Worm (Caenorhabditis elegans) whole organism, young adult: ENCODE data around the gene T28D9.11.

ENCODE experiments used
- B0336.3 ChIP-seq: fragments of 200-800 bp; sonication (Bioruptor generic); IDR thresholded peaks from 2 replicates; pipeline ENCODE4 v1.3.6; 2022; ENCODE audit warnings: missing genetic modification characterization, missing compliant biosample characterization
- D2030.7 ChIP-seq: fragments of 200-800 bp; sonication (Bioruptor generic); IDR thresholded peaks from 2 replicates; pipeline ENCODE4 v1.3.6; 2022; ENCODE audit warnings: missing genetic modification reagents, missing genetic modification characterization, missing compliant biosample characterization
- F23B12.7 ChIP-seq: sonication (generic microtip); optimal IDR thresholded peaks from 2 replicates; lab custom pipeline; 2017; ENCODE audit warnings: missing genetic modification characterization, mild to moderate bottlenecking, missing compliant biosample characterization, antibody characterized with exemption, moderate library complexity; ENCODE audit not compliant: insufficient read depth
- F33H1.4 ChIP-seq: fragments of 200-800 bp; sonication (Bioruptor generic); IDR thresholded peaks from 2 replicates; pipeline ENCODE4 v1.3.6; 2022; ENCODE audit warnings: missing genetic modification reagents, missing genetic modification characterization, missing compliant biosample characterization
- K11D2.4 ChIP-seq: fragments of 200-800 bp; sonication (Bioruptor generic); IDR thresholded peaks from 2 replicates; pipeline ENCODE4 v1.3.6; 2022; ENCODE audit warnings: missing genetic modification reagents, missing genetic modification characterization, missing compliant biosample characterization
- K12H6.12 ChIP-seq: fragments of 200-800 bp; sonication (Bioruptor generic); optimal IDR thresholded peaks from 2 replicates; lab custom pipeline; 2018; ENCODE audit warnings: mild to moderate bottlenecking, missing genetic modification characterization, missing compliant biosample characterization
- T26A5.8 ChIP-seq: sonication (generic microtip); optimal IDR thresholded peaks from 2 replicates; lab custom pipeline; 2016; ENCODE audit warnings: missing genetic modification characterization, missing compliant biosample characterization
- Y53F4B.3 ChIP-seq: fragments of 200-800 bp; sonication (Bioruptor generic); IDR thresholded peaks from 2 replicates; pipeline ENCODE4 v1.3.6; 2022; ENCODE audit warnings: missing genetic modification reagents, missing genetic modification characterization, missing compliant biosample characterization
- Y56A3A.18 ChIP-seq: fragments of 200-800 bp; sonication (Bioruptor generic); IDR thresholded peaks from 2 replicates; pipeline ENCODE4 v1.3.6; 2022; ENCODE audit warnings: missing genetic modification reagents, missing genetic modification characterization, missing compliant biosample characterization
- Y79H2A.3 ChIP-seq: fragments of 200-800 bp; sonication (Bioruptor generic); conservative IDR thresholded peaks from 2 replicates; pipeline ENCODE4 v1.3.6; 2022; ENCODE audit warnings: missing genetic modification reagents, missing genetic modification characterization, missing compliant biosample characterization
- Y95B8A.8 ChIP-seq: fragments of 200-800 bp; sonication (Bioruptor generic); IDR thresholded peaks from 2 replicates; pipeline ENCODE4 v1.3.6; 2022; ENCODE audit warnings: missing genetic modification reagents, missing genetic modification characterization, missing compliant biosample characterization
- aptf-2 ChIP-seq: fragments of 200-800 bp; sonication (Bioruptor generic); conservative IDR thresholded peaks from 2 replicates; pipeline ENCODE4 v1.3.6; 2022; ENCODE audit warnings: missing genetic modification reagents, missing genetic modification characterization, missing compliant biosample characterization
- athp-1 ChIP-seq: sonication (generic microtip); optimal IDR thresholded peaks from 2 replicates; lab custom pipeline; 2017; ENCODE audit warnings: mild to moderate bottlenecking, missing genetic modification characterization, missing compliant biosample characterization
- cebp-1 ChIP-seq, 2 experiments: fragments of 200-800 bp in 1 of 2; sonication (Bioruptor generic) in 1 of 2; sonication (generic microtip) in 1 of 2; IDR thresholded peaks in 1 of 2; optimal IDR thresholded peaks in 1 of 2; 2 replicates each; pipeline versions ENCODE4 v1.3.6 to Lab custom; 2017 to 2022; ENCODE audit warnings: missing compliant biosample characterization in 2 of 2, missing genetic modification characterization in 2 of 2, mild to moderate bottlenecking in 1 of 2, missing genetic modification reagents in 1 of 2, moderate library complexity in 1 of 2
- ceh-100 ChIP-seq: fragments of 200-800 bp; sonication (Bioruptor generic); IDR thresholded peaks from 2 replicates; pipeline ENCODE4 v1.3.6; 2022; ENCODE audit warnings: missing genetic modification reagents, missing genetic modification characterization, missing compliant biosample characterization
- ceh-40 ChIP-seq: fragments of 200-800 bp; sonication (Bioruptor generic); IDR thresholded peaks from 2 replicates; pipeline ENCODE4 v1.3.6; 2022; ENCODE audit warnings: missing genetic modification characterization, missing compliant biosample characterization
- ceh-58 ChIP-seq: fragments of 200-800 bp; sonication (Bioruptor generic); IDR thresholded peaks from 2 replicates; pipeline ENCODE4 v1.3.6; 2022; ENCODE audit warnings: missing genetic modification characterization, missing compliant biosample characterization
- die-1 ChIP-seq: sonication (generic microtip); optimal IDR thresholded peaks from 2 replicates; lab custom pipeline; 2016; ENCODE audit warnings: missing genotype, mild to moderate bottlenecking, missing genetic modification characterization, missing compliant biosample characterization
- efl-1 ChIP-seq: fragments of 150-350 bp; optimal IDR thresholded peaks from 2 replicates; lab custom pipeline; 2014; ENCODE audit warnings: missing biosample characterization, missing genetic modification reagents, missing genetic modification characterization
- egl-18 ChIP-seq: fragments of 200-800 bp; sonication (Bioruptor generic); IDR thresholded peaks from 2 replicates; pipeline ENCODE4 v1.3.6; 2022; ENCODE audit warnings: missing genetic modification reagents, missing genetic modification characterization, missing compliant biosample characterization
- ekl-4 ChIP-seq: fragments of 200-800 bp; sonication (Bioruptor generic); IDR thresholded peaks from 2 replicates; pipeline ENCODE4 v1.3.6; 2022; ENCODE audit warnings: missing genetic modification reagents, missing genetic modification characterization, missing compliant biosample characterization
- him-1 ChIP-seq: sonication (generic microtip); optimal IDR thresholded peaks from 2 replicates; lab custom pipeline; 2016; ENCODE audit warnings: missing genotype, missing genetic modification reagents, missing genetic modification characterization, missing compliant biosample characterization
- hlh-26 ChIP-seq: fragments of 200-800 bp; sonication (Bioruptor generic); conservative IDR thresholded peaks from 2 replicates; pipeline ENCODE4 v1.3.6; 2022; ENCODE audit warnings: missing genetic modification reagents, missing genetic modification characterization, missing compliant biosample characterization
- hmg-1.2 ChIP-seq: fragments of 200-800 bp; sonication (Bioruptor generic); IDR thresholded peaks from 2 replicates; pipeline ENCODE4 v1.3.6; 2022; ENCODE audit warnings: missing genetic modification reagents, missing genetic modification characterization, missing compliant biosample characterization
- let-607 ChIP-seq, 2 experiments: fragments of 200-800 bp in 1 of 2; sonication (Bioruptor generic) in 1 of 2; sonication (generic microtip) in 1 of 2; optimal IDR thresholded peaks; 2 replicates each; lab custom pipeline; 2016 to 2018; ENCODE audit warnings: mild to moderate bottlenecking in 2 of 2, missing compliant biosample characterization in 2 of 2, missing genetic modification characterization in 2 of 2, moderate library complexity in 2 of 2, missing genotype in 1 of 2
- lin-35 ChIP-seq, 3 experiments: fragments of 150-350 bp in 2 of 3; sonication (generic microtip) in 1 of 3; optimal IDR thresholded peaks; 2 replicates each; lab custom pipeline; 2014 to 2018; ENCODE audit warnings: missing biosample characterization in 3 of 3, missing genetic modification characterization in 3 of 3, missing genetic modification reagents in 3 of 3
- lsl-1 ChIP-seq: fragments of 200-800 bp; sonication (Bioruptor generic); optimal IDR thresholded peaks from 2 replicates; lab custom pipeline; 2018; ENCODE audit warnings: mild to moderate bottlenecking, missing genetic modification characterization, moderate library complexity, missing compliant biosample characterization
- madf-10 ChIP-seq: sonication (generic microtip); optimal IDR thresholded peaks from 2 replicates; lab custom pipeline; 2016; ENCODE audit warnings: mild to moderate bottlenecking, missing genetic modification characterization, missing compliant biosample characterization
- madf-8 ChIP-seq: fragments of 200-800 bp; sonication (Bioruptor generic); conservative IDR thresholded peaks from 2 replicates; pipeline ENCODE4 v1.3.6; 2022; ENCODE audit warnings: missing genetic modification reagents, missing genetic modification characterization, missing compliant biosample characterization
- nhr-120 ChIP-seq: fragments of 200-800 bp; sonication (Bioruptor generic); IDR thresholded peaks from 2 replicates; pipeline ENCODE4 v1.3.6; 2022; ENCODE audit warnings: missing genetic modification characterization, missing compliant biosample characterization
- nhr-80 ChIP-seq: sonication (generic microtip); optimal IDR thresholded peaks from 2 replicates; lab custom pipeline; 2016; ENCODE audit warnings: missing genetic modification characterization, missing compliant biosample characterization
- tbp1 ChIP-seq: fragments of 200-800 bp; sonication (Bioruptor generic); optimal IDR thresholded peaks from 2 replicates; lab custom pipeline; 2018; ENCODE audit warnings: mild to moderate bottlenecking, missing genetic modification characterization, missing compliant biosample characterization
- tlf-1 ChIP-seq: fragments of 200-800 bp; sonication (Bioruptor generic); optimal IDR thresholded peaks from 2 replicates; lab custom pipeline; 2018; ENCODE audit warnings: mild to moderate bottlenecking, missing genetic modification characterization, missing compliant biosample characterization
- unc-130 ChIP-seq: sonication (generic microtip); optimal IDR thresholded peaks from 2 replicates; lab custom pipeline; 2016; ENCODE audit warnings: missing genetic modification reagents, missing genetic modification characterization, missing compliant biosample characterization
- ztf-18 ChIP-seq: sonication (generic microtip); optimal IDR thresholded peaks from 2 replicates; lab custom pipeline; 2016; ENCODE audit warnings: missing genotype, mild to moderate bottlenecking, missing genetic modification characterization, missing compliant biosample characterization

T28D9.11 gene

DNA sequence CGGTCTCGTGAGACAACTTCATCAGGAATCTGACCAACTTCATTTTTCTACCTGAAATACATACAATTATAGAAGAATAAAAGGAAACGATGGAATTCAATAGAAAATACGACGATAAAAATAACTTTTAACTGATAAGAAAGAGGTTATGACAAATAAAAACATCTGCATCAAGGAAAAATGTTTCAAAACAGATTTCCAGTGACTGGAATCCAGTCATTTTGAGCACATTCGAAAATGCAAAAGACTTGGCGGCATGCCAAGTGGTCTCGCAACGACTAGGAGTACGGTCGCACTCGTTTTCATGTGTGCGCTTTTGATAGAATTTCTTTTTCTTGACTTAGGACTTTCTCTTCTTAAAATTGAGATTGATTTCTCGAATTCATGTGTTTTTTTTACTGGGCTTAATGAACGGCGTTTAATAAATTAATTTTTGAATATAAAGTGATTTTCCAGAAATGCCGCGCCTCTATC is 2.0 kb downstream of the T28D9.11 start, which contains the start of the genes snr-3 and rsp-5 (continued):
- TF ChIP-seq tlf-1 (GFP tag; lab: Kevin White, UChicago) (peak; percentile 51), B0336.3 (no peak), him-1 (tag; lab: Kevin White, UChicago) (peak; percentile 0), madf-8 (peak; percentile 30), nhr-120 (GFP tag; lab: Robert Waterston, UW) (no peak), tbp1 (GFP tag; lab: Kevin White, UChicago) (peak; percentile 50), F33H1.4 (peak; percentile 97), ceh-100 (GFP tag; lab: Robert Waterston, UW) (0 out of 2 replicates have a peak, but pooled peaks have one; percentile 28), F23B12.7 (tag; lab: Kevin White, UChicago) (peak; percentile 93), Y56A3A.18 (no peak), Y95B8A.8 (GFP tag; lab: Robert Waterston, UW) (no peak), aptf-2 (GFP tag; lab: Robert Waterston, UW) (no peak), hmg-1.2 (GFP tag; lab: Robert Waterston, UW) (peak; percentile 45; the same call in 1 of the 2 replicates), ekl-4 (GFP tag; lab: Robert Waterston, UW) (peak; percentile 72; the same call in 1 of the 2 replicates), efl-1 (GFP tag; lab: Kevin White, UChicago) (peak; percentile 49), lsl-1 (GFP tag; lab: Kevin White, UChicago) (peak; percentile 92)

DNA sequence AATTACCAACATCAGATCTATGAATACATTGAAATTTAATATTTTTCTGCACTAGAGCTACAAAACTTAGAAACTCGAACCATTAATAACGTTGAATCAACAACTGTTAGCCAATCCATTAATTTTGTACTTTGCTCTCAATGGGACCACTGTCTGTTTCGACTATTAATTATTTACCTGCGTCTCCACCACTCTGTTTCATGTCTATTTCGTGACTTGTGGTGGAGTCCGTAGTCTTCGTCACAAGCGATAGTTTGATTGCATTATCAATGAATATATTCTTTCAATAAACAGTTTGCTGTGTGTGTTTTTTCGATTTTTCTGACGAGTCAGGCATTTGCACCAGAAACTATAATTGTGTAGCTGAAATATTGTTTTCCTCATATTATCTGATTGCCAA is 5.4 kb downstream of the T28D9.11 start:
- no peak for TF ChIP-seq madf-10 (tag; lab: Kevin White, UChicago)
- TF ChIP-seq T26A5.8 (tag; lab: Kevin White, UChicago): no peak
- 0 out of 2 replicates have a peak, but pooled peaks have one; percentile 24 for TF ChIP-seq cebp-1 (GFP tag; IDR thresholded peaks at IDR 0.05; lab: Robert Waterston, UW)
- no peak for TF ChIP-seq cebp-1 (tag; optimal IDR thresholded peaks at IDR 0.05; lab: Kevin White, UChicago)
- no peak for TF ChIP-seq egl-18 (GFP tag; lab: Robert Waterston, UW)
- TF ChIP-seq Y79H2A.3 (GFP tag; lab: Robert Waterston, UW): no peak
- TF ChIP-seq lsl-1 (GFP tag; lab: Kevin White, UChicago): no peak
- TF ChIP-seq ceh-58 (GFP tag; lab: Robert Waterston, UW): no peak
- TF ChIP-seq lin-35 (GFP tag; optimal IDR thresholded peaks at IDR 0.05; lab: Kevin White, UChicago): no peak
- no peak for TF ChIP-seq tbp1 (GFP tag; lab: Kevin White, UChicago)
- TF ChIP-seq nhr-80 (tag; lab: Kevin White, UChicago): peak; percentile 82

DNA sequence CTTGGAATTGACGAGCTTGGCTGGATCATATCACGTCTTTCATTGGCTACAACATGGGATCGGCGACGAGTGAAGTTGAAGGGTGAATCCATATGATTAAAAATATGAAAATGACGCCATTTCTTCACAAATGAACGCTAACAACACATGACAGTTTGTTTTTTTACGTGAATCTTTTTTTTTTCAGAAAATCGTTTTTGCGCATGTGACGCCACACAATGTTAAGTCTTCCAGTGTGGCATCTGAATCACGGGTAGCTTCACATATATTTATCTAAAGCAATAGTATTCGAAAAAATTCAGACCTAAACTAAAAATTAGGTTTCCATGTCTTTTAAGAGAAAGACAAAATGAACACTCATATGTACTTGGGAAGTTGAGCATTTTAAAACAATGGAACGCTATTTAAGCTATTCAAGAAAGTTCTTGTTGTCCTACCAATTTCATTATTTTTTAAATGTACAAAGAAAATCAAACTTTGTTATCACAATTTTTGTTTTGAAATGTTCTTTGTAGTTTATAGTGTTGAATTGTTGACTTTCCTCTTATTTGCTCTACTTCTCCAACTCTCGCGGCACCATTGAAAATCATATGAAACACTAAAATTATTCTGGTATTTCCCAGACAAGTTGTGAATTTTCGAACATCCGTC is 6.8 kb downstream of the T28D9.11 start, which contains the start of the genes lido-16 and plpp-1.2:
lido-16 (minus strand) TSS at position 101 of the 651 bp plus-strand sequence.
plpp-1.2 (plus strand) TSS at position 601 of the 651 bp plus-strand sequence.
- no peak for TF ChIP-seq unc-130 (GFP tag; lab: Kevin White, UChicago)
- no peak for TF ChIP-seq ceh-40
- no peak for TF ChIP-seq die-1 (tag; lab: Kevin White, UChicago)

DNA sequence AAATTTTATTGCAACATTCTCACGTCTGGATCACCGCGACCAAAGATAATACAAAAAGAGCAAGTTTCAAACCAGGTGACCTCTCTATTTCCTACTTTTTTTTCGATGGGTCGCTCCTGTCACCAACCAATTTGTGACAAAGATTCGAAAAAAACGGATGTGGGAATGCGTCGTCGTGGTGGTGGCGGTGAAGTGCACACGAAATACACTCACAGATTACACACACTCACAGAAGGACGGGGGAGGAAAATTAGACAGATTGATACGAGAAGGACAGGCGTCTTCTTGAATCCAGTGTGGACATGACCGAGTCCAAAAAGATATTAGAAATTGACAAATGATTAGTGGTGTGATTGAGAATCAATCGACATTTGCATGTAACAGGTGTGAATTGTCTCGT is 9.0 kb downstream of the T28D9.11 start:
- TF ChIP-seq ztf-18: no peak
- TF ChIP-seq hlh-26: no peak
- no peak for TF ChIP-seq athp-1
- TF ChIP-seq let-607 (tag; optimal IDR thresholded peaks at IDR 0.05; lab: Kevin White, UChicago): no peak
- no peak for TF ChIP-seq D2030.7 (GFP tag; lab: Robert Waterston, UW)
- TF ChIP-seq nhr-120 (GFP tag; lab: Robert Waterston, UW): no peak
- no peak for TF ChIP-seq K11D2.4 (GFP tag; lab: Robert Waterston, UW)
- TF ChIP-seq Y53F4B.3 (GFP tag; lab: Robert Waterston, UW): no peak
- no peak for TF ChIP-seq K12H6.12 (tag; lab: Kevin White, UChicago)
- TF ChIP-seq, all 124 proteins: peak for 0
